Worm (Caenorhabditis elegans) whole organism, L4/young adult: Measurements from ENCODE around the gene tag-120.

Experiments
- dao-5 ChIP-seq: sonication (generic microtip); optimal IDR thresholded peaks from 2 replicates; lab custom pipeline; 2016; ENCODE audit warnings: missing genotype, missing genetic modification characterization, moderate library complexity, missing compliant biosample characterization
- him-1 ChIP-seq: sonication (generic microtip); optimal IDR thresholded peaks from 2 replicates; lab custom pipeline; 2016; ENCODE audit warnings: missing genotype, missing genetic modification reagents, missing genetic modification characterization, missing compliant biosample characterization

ce11 chrV:9724021-9724671, 14.5 kb upstream of the tag-120 start, which contains the start of gene slcr-46.3:
- no peak for TF ChIP-seq him-1 (tag; lab: Kevin White, UChicago)
- TF ChIP-seq dao-5 (tag; lab: Kevin White, UChicago): no peak
